Worm (Caenorhabditis elegans) whole organism, L1 larva: ENCODE results near the gene gnrr-5.

Experiments
- lin-15B ChIP-seq: fragments of 150-350 bp; sonication (generic microtip); optimal IDR thresholded peaks from 3 replicates; lab custom pipeline; 2014; ENCODE audit warnings: missing biosample characterization, missing genetic modification characterization
- lin-35 ChIP-seq, 2 experiments: fragments of 150-350 bp; optimal IDR thresholded peaks; 2 replicates each; lab custom pipeline; 2014; ENCODE audit warnings: missing biosample characterization in 2 of 2, missing genetic modification characterization in 2 of 2, missing genetic modification reagents in 2 of 2
- mep-1 ChIP-seq: fragments of 150-350 bp; optimal IDR thresholded peaks from 2 replicates; lab custom pipeline; 2014; ENCODE audit warnings: missing biosample characterization, missing genetic modification characterization
- nhr-90 ChIP-seq: sonication (generic microtip); optimal IDR thresholded peaks from 2 replicates; lab custom pipeline; 2016; ENCODE audit warnings: mild to moderate bottlenecking, missing genetic modification characterization, missing compliant biosample characterization; ENCODE audit not compliant: poor library complexity
- pag-3 ChIP-seq: sonication (generic microtip); optimal IDR thresholded peaks from 2 replicates; lab custom pipeline; 2017; ENCODE audit warnings: missing genetic modification characterization, mild to moderate bottlenecking, missing compliant biosample characterization, antibody characterized with exemption, borderline replicate concordance; ENCODE audit not compliant: insufficient read depth
- skn-1 ChIP-seq: fragments of 150-350 bp; optimal IDR thresholded peaks from 2 replicates; lab custom pipeline; 2014; ENCODE audit warnings: missing biosample characterization, missing genetic modification characterization
- sup-37 ChIP-seq: fragments of 200-800 bp; sonication (Bioruptor generic); optimal IDR thresholded peaks from 2 replicates; lab custom pipeline; 2018; ENCODE audit warnings: mild to moderate bottlenecking, missing genetic modification characterization, missing compliant biosample characterization
- unc-62 ChIP-seq: fragments of 150-350 bp; optimal IDR thresholded peaks from 2 replicates; lab custom pipeline; 2014; ENCODE audit warnings: missing biosample characterization, missing genetic modification reagents, missing genetic modification characterization

- TF ChIP-seq sup-37 (GFP tag; lab: Kevin White, UChicago) (no peak), lin-35 (GFP tag; optimal IDR thresholded peaks at IDR 0.05; lab: Kevin White, UChicago) (no peak), lin-15B (tag; lab: Kevin White, UChicago) (no peak), nhr-90 (tag; lab: Kevin White, UChicago) (no peak), unc-62 (GFP tag; lab: Kevin White, UChicago) (no peak), skn-1 (tag; lab: Kevin White, UChicago) (no peak), mep-1 (tag; lab: Kevin White, UChicago) (peak; percentile 12), pag-3 (tag; lab: Kevin White, UChicago) (no peak)
These were observed 44.7 kb upstream of the gnrr-5 start for ce11 chrV:4499156-4499808.
